Worm (Caenorhabditis elegans) whole organism, midembryonic: ENCODE measurements around the gene bus-19.
"Not testable (repeated sequence)": the region's sequence is repeated elsewhere in the genome, so short reads cannot be mapped to it uniquely, and the experiment has no call there.

ENCODE experiments used
- T22C8.4 ChIP-seq: fragments of 200-800 bp; sonication (Bioruptor generic); IDR thresholded peaks from 2 replicates; pipeline ENCODE4 v1.3.6; 2022; ENCODE audit warnings: missing genetic modification characterization, missing compliant biosample characterization
- cog-1 ChIP-seq: sonication (generic microtip); optimal IDR thresholded peaks from 2 replicates; lab custom pipeline; 2016; ENCODE audit warnings: missing genetic modification characterization, missing compliant biosample characterization
- flt-1 ChIP-seq: fragments of 200-800 bp; sonication (Bioruptor generic); IDR thresholded peaks from 2 replicates; pipeline ENCODE4 v1.3.6; 2022; ENCODE audit warnings: missing genetic modification characterization, missing compliant biosample characterization
- klf-2 ChIP-seq: fragments of 200-800 bp; sonication (Bioruptor generic); conservative IDR thresholded peaks from 2 replicates; pipeline ENCODE4 v1.3.6; 2022; ENCODE audit warnings: missing genetic modification reagents, missing genetic modification characterization, missing compliant biosample characterization
- med-1 ChIP-seq: sonication (generic microtip); optimal IDR thresholded peaks from 2 replicates; lab custom pipeline; 2017; ENCODE audit warnings: missing genetic modification characterization, mild to moderate bottlenecking, missing compliant biosample characterization, antibody characterized with exemption, missing genetic modification reagents; ENCODE audit not compliant: insufficient read depth
- ref-1 ChIP-seq: fragments of 200-800 bp; sonication (Bioruptor generic); conservative IDR thresholded peaks from 2 replicates; pipeline ENCODE4 v1.3.6; 2022; ENCODE audit warnings: missing genetic modification reagents, missing genetic modification characterization, missing compliant biosample characterization
- tab-1 ChIP-seq: fragments of 200-800 bp; sonication (Bioruptor generic); IDR thresholded peaks from 2 replicates; pipeline ENCODE4 v1.3.6; 2022; ENCODE audit warnings: missing genetic modification characterization, missing compliant biosample characterization
- ztf-23 ChIP-seq: fragments of 200-800 bp; sonication (Bioruptor generic); IDR thresholded peaks from 2 replicates; pipeline ENCODE4 v1.3.6; 2022; ENCODE audit warnings: missing genetic modification reagents, missing genetic modification characterization, missing compliant biosample characterization
- ztf-29 ChIP-seq: fragments of 200-800 bp; sonication (Bioruptor generic); IDR thresholded peaks from 2 replicates; pipeline ENCODE4 v1.3.6; 2022; ENCODE audit warnings: missing genetic modification reagents, missing genetic modification characterization, missing compliant biosample characterization

The bus-19 gene

DNA sequence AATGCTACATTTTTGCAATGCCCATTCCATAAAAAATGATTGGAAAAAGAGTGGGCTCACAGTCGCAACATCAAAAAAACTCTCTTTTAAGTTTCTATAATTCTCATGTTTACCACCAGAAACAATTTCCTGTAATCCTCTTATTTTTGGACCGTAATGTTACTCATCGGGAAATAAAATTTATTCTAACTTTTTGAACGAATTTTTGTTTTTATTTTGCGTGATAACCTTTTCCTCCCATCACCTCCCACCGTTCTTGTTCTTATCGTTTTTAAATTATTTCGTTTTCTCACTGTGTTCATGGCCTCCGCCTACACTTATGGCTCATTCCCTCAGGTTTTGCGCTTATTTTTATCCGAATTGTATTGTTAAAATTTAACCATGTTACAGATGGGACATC is 12.7 kb upstream of the bus-19 start, which contains the start of gene anp-1:
Gene anp-1, plus strand, starts transcription at position 301 of the 400 bp plus-strand sequence.
- no peak for TF ChIP-seq ztf-23 (GFP tag; lab: Robert Waterston, UW)
- no peak for TF ChIP-seq ztf-29 (GFP tag; lab: Robert Waterston, UW)
- TF ChIP-seq tab-1 (GFP tag; lab: Robert Waterston, UW): no peak
- TF ChIP-seq cog-1 (tag; lab: Kevin White, UChicago): no peak
- TF ChIP-seq med-1: no peak
- no peak for TF ChIP-seq T22C8.4 (GFP tag; lab: Robert Waterston, UW)
- no peak for TF ChIP-seq ref-1 (GFP tag; lab: Robert Waterston, UW)
- no peak for TF ChIP-seq klf-2
- no peak for TF ChIP-seq flt-1 (GFP tag; lab: Robert Waterston, UW)

DNA sequence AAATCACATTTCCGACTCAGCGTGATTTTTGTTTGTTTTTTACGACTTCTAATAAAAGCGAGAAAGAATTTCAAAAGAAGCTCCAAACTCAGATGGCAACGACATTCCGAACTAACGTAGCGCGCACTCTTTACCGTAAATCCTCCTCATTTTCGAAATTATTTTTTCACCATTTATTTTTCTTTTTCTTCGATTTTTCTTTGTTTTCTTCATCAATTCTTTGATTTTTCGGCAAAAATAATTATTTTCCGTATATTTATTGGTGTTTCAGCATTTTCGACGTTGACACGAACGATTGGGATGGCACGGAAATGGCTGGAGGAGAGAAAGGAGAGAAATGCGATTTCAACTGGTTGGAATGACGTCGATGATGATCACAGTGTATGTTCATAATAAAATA is 6.2 kb upstream of the bus-19 start, which contains the start of gene T07F10.5:
Gene T07F10.5, plus strand, starts transcription at position 301 of the 400 bp plus-strand sequence.
- not testable (repeated sequence) for TF ChIP-seq klf-2; med-1; T22C8.4 (GFP tag; lab: Robert Waterston, UW)

DNA sequence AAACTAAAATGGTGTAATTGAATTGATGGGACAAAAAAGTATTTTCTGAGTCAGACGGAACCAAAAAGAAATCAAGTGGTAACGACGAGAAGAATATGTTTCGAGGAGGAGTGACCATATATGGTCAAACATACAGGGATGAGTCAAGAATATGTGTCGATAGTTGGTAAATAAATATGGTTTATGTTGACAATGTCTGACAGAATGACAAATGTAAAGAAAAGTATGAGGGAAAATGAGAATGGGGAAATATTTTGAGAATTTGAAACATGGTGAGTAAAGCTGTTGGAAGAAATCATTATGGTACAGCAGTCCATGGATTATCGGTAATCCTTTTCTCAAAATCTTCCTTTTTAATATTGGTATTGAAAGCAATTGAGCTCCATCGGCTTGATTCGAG is 3.9 kb upstream of the bus-19 start, which contains the start of gene nspg-1:
Gene nspg-1, minus strand, starts transcription at position 101 of the 400 bp plus-strand sequence.
- no peak for TF ChIP-seq cog-1 (tag; lab: Kevin White, UChicago)
- TF ChIP-seq ztf-29 (GFP tag; lab: Robert Waterston, UW): no peak
- TF ChIP-seq T22C8.4 (GFP tag; lab: Robert Waterston, UW): no peak
- no peak for TF ChIP-seq tab-1 (GFP tag; lab: Robert Waterston, UW)
- TF ChIP-seq ref-1 (GFP tag; lab: Robert Waterston, UW): no peak
- no peak for TF ChIP-seq med-1
- no peak for TF ChIP-seq flt-1 (GFP tag; lab: Robert Waterston, UW)
- TF ChIP-seq ztf-23 (GFP tag; lab: Robert Waterston, UW): no peak
- no peak for TF ChIP-seq klf-2

DNA sequence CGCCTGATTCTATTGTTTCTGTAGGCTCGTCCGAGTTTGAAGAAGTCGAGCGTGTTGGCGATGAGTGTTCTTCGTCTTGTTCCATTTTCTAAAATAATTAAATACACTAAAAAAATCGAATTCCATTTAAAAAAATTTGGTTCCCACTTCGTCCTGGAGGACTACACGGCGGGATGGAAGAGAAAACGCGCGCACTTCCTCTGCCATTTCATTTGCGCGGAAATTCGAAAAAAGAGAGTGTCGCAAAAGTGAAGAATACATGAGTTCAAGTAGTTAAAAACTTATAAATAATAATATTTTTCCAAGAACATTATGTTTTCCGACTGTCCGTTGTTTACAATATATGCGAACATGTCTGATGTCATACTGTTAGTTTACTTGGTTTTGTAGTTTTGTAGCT is 1.9 kb upstream of the bus-19 start, which contains the start of gene T07F10.3:
Gene T07F10.3, minus strand, starts transcription at position 98 of the 400 bp plus-strand sequence.
- TF ChIP-seq ref-1 (GFP tag; lab: Robert Waterston, UW) (no peak), cog-1 (tag; lab: Kevin White, UChicago) (peak; percentile 77), T22C8.4 (GFP tag; lab: Robert Waterston, UW) (peak; percentile 23; the same call in 1 of the 2 replicates), flt-1 (GFP tag; lab: Robert Waterston, UW) (peak; percentile 85), med-1 (no peak), tab-1 (GFP tag; lab: Robert Waterston, UW) (no peak), klf-2 (peak; percentile 67; the same call in 1 of the 2 replicates), ztf-23 (GFP tag; lab: Robert Waterston, UW) (peak; percentile 87), ztf-29 (GFP tag; lab: Robert Waterston, UW) (no peak)

DNA sequence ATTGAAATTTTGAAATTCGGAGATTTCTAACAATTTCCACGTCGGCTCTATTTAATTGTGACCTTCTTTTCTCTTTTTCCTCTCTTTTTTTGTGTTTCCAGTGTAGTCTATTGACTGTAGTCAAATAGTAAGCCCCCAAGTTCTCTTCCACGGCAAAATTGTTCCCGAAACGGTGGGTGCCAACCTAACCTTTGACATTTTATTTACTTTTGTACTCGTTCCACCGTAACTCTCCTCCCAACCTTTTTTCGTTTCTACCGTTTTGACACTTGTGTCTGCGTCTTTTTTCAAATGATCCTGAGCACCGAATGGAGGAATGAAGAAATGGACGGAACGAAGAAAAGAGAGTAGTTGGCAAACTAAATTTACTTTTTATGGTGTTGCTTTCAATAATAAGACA is 1.1 kb upstream of the bus-19 start:
- no peak for TF ChIP-seq tab-1 (GFP tag; lab: Robert Waterston, UW)
- TF ChIP-seq cog-1 (tag; lab: Kevin White, UChicago): no peak
- no peak for TF ChIP-seq ztf-29 (GFP tag; lab: Robert Waterston, UW)
- no peak for TF ChIP-seq ztf-23 (GFP tag; lab: Robert Waterston, UW)
- TF ChIP-seq ref-1 (GFP tag; lab: Robert Waterston, UW): no peak
- TF ChIP-seq klf-2: no peak
- TF ChIP-seq flt-1 (GFP tag; lab: Robert Waterston, UW): no peak
- no peak for TF ChIP-seq med-1

DNA sequence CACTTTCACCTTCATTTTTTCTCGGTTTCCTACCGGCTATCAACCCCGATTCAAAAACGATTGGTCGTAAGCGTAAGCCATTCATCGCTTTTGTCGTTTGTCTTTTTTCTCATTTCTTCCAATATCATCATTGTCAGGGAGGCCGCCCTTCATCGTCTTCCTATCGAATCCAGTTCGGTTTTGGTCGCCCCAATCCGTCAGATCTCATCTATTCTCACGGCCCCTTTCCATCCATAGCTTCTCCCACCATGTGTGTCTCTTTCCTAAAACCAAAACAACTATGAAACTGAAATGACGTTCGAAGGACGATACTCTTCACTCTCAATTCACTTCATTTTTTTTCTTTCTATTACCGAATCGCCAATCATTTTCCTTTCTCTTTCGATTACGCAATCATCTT is 4.0 kb downstream of the bus-19 start:
- TF ChIP-seq ref-1 (GFP tag; lab: Robert Waterston, UW) (no peak), flt-1 (GFP tag; lab: Robert Waterston, UW) (no peak), ztf-23 (GFP tag; lab: Robert Waterston, UW) (no peak), cog-1 (tag; lab: Kevin White, UChicago) (no peak), klf-2 (no peak), tab-1 (GFP tag; lab: Robert Waterston, UW) (no peak), T22C8.4 (GFP tag; lab: Robert Waterston, UW) (no peak), med-1 (no peak), ztf-29 (GFP tag; lab: Robert Waterston, UW) (no peak)

DNA sequence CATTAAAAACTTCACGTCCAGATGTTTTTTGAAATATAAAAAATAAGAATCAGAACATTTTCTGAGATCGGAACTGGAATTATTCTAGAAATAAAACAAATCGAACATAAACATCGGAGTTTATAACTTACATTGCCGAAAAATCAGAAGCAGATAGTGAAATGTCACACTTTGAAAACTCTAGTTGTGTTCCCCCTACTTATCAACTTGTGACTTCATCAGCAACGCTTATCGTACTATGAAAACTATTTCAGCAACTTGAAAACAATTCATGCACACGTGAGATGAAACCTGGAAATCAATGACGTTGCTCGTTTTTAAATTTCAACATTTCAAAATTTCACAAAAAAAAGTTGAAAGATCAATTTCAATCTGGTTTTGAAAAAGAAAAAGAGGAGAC is 4.9 kb downstream of the bus-19 start:
- TF ChIP-seq T22C8.4 (GFP tag; lab: Robert Waterston, UW): no peak
- TF ChIP-seq ztf-23 (GFP tag; lab: Robert Waterston, UW): no peak
- no peak for TF ChIP-seq flt-1 (GFP tag; lab: Robert Waterston, UW)
- no peak for TF ChIP-seq ref-1 (GFP tag; lab: Robert Waterston, UW)
- TF ChIP-seq tab-1 (GFP tag; lab: Robert Waterston, UW): no peak
- TF ChIP-seq ztf-29 (GFP tag; lab: Robert Waterston, UW): no peak
- no peak for TF ChIP-seq klf-2
- TF ChIP-seq med-1: no peak
- no peak for TF ChIP-seq cog-1 (tag; lab: Kevin White, UChicago)

DNA sequence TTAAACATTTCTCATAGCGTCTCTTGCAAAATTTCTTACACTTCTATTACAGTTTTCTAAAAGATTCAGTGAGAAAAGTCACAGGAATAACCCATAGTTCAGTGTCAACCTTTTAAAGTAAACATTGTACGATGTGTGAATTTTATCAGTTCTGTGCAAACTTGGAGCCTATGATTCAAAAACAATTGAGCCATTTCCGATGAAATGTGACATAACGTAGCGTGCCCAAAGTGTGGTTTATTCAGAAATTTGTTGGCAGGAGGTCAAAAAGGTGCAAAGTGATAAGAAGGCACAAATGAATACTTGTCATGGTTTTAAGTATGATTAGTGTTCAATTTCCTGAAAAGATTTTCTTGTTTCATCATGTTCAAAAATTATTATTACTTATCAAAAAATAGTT is 5.7 kb downstream of the bus-19 start:
- TF ChIP-seq T22C8.4 (GFP tag; lab: Robert Waterston, UW) (no peak), cog-1 (tag; lab: Kevin White, UChicago) (no peak), ref-1 (GFP tag; lab: Robert Waterston, UW) (no peak), med-1 (no peak), flt-1 (GFP tag; lab: Robert Waterston, UW) (no peak), klf-2 (no peak), ztf-23 (GFP tag; lab: Robert Waterston, UW) (no peak), tab-1 (GFP tag; lab: Robert Waterston, UW) (no peak), ztf-29 (GFP tag; lab: Robert Waterston, UW) (no peak)

DNA sequence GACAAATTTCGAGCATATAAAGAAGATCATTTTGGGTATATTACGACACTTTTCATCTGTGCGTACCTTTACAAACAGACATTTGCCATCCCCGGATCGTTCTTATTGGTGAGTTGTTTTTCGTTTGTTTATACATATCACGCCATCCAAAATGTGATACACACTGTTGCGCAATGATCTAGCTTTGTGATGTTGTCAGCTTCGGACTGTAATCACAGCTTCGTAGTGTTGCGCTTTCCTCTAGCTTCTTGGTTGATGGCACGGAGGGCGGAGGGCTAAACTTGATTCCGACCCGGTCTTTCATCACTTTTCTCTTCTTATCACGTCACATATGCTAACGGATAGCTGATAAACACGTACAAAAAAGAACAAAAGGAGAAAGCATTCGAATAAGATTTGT is 7.5 kb downstream of the bus-19 start:
- no peak for TF ChIP-seq ztf-29 (GFP tag; lab: Robert Waterston, UW)
- TF ChIP-seq ref-1 (GFP tag; lab: Robert Waterston, UW): no peak
- no peak for TF ChIP-seq cog-1 (tag; lab: Kevin White, UChicago)
- no peak for TF ChIP-seq T22C8.4 (GFP tag; lab: Robert Waterston, UW)
- TF ChIP-seq flt-1 (GFP tag; lab: Robert Waterston, UW): no peak
- no peak for TF ChIP-seq ztf-23 (GFP tag; lab: Robert Waterston, UW)
- no peak for TF ChIP-seq klf-2
- no peak for TF ChIP-seq tab-1 (GFP tag; lab: Robert Waterston, UW)
- TF ChIP-seq med-1: no peak
